Worm (Caenorhabditis elegans) whole organism, L2 larva: Measurements from ENCODE around the gene F07C3.2.

ENCODE experiments used
- C34F6.9 ChIP-seq: fragments of 150-350 bp; optimal IDR thresholded peaks from 2 replicates; lab custom pipeline; 2014; ENCODE audit warnings: missing biosample characterization, missing genetic modification characterization
- F13H6.1 ChIP-seq: sonication (generic microtip); optimal IDR thresholded peaks from 2 replicates; lab custom pipeline; 2016; ENCODE audit warnings: missing genetic modification characterization, missing compliant biosample characterization
- R02D3.7 ChIP-seq: fragments of 150-350 bp; optimal IDR thresholded peaks from 2 replicates; lab custom pipeline; 2014; ENCODE audit warnings: missing biosample characterization, missing genetic modification characterization
- Y55F3AM.14 ChIP-seq: fragments of 200-800 bp; sonication (Bioruptor generic); optimal IDR thresholded peaks from 2 replicates; lab custom pipeline; 2018; ENCODE audit warnings: mild to moderate bottlenecking, missing genetic modification characterization, missing compliant biosample characterization
- alr-1 ChIP-seq: fragments of 150-350 bp; optimal IDR thresholded peaks from 2 replicates; lab custom pipeline; 2014; ENCODE audit warnings: missing biosample characterization, missing genetic modification characterization
- aly-2 ChIP-seq: fragments of 150-350 bp; optimal IDR thresholded peaks from 2 replicates; lab custom pipeline; 2014; ENCODE audit warnings: missing biosample characterization, missing genetic modification characterization
- ama-1 ChIP-seq: fragments of 150-350 bp; optimal IDR thresholded peaks from 2 replicates; lab custom pipeline; 2018; ENCODE audit warnings: inconsistent platforms
- blmp-1 ChIP-seq: sonication (generic microtip); optimal IDR thresholded peaks from 2 replicates; lab custom pipeline; 2017; ENCODE audit warnings: missing genetic modification characterization, mild to moderate bottlenecking, missing compliant biosample characterization, antibody characterized with exemption, moderate library complexity; ENCODE audit not compliant: insufficient read depth
- ceh-82 ChIP-seq: fragments of 150-350 bp; optimal IDR thresholded peaks from 2 replicates; lab custom pipeline; 2014; ENCODE audit warnings: missing biosample characterization, missing genetic modification characterization
- crh-2 ChIP-seq: sonication (generic microtip); optimal IDR thresholded peaks from 2 replicates; lab custom pipeline; 2017; ENCODE audit warnings: missing biosample characterization, missing genetic modification characterization
- dmd-4 ChIP-seq: sonication (generic microtip); optimal IDR thresholded peaks from 2 replicates; lab custom pipeline; 2017; ENCODE audit warnings: missing biosample characterization, missing genetic modification characterization
- egl-27 ChIP-seq: sonication (generic microtip); optimal IDR thresholded peaks from 3 replicates; lab custom pipeline; 2017; ENCODE audit warnings: missing biosample characterization, missing genetic modification reagents, missing genetic modification characterization
- elt-1 ChIP-seq: fragments of 150-350 bp; optimal IDR thresholded peaks from 2 replicates; lab custom pipeline; 2014; ENCODE audit warnings: missing biosample characterization, missing genetic modification characterization
- elt-3 ChIP-seq: sonication (generic microtip); optimal IDR thresholded peaks from 2 replicates; lab custom pipeline; 2017; ENCODE audit warnings: missing biosample characterization, missing genetic modification characterization
- gmeb-1 ChIP-seq: fragments of 150-350 bp; optimal IDR thresholded peaks from 2 replicates; lab custom pipeline; 2014; ENCODE audit warnings: missing biosample characterization, missing genetic modification characterization
- lin-11 ChIP-seq: fragments of 150-350 bp; sonication (generic microtip); optimal IDR thresholded peaks from 2 replicates; lab custom pipeline; 2014; ENCODE audit warnings: missing biosample characterization, missing genetic modification characterization, inconsistent platforms, mixed read lengths
- lin-13 ChIP-seq: fragments of 150-350 bp; optimal IDR thresholded peaks from 2 replicates; lab custom pipeline; 2014; ENCODE audit warnings: missing biosample characterization, missing genetic modification reagents, missing genetic modification characterization
- lin-39 ChIP-seq: fragments of 150-350 bp; optimal IDR thresholded peaks from 2 replicates; lab custom pipeline; 2014; ENCODE audit warnings: missing biosample characterization, missing genetic modification reagents, missing genetic modification characterization
- lsy-2 ChIP-seq, 2 experiments: fragments of 150-350 bp in 1 of 2; sonication (generic microtip) in 1 of 2; optimal IDR thresholded peaks; 2 replicates each; lab custom pipeline; 2014 to 2017; ENCODE audit warnings: missing biosample characterization in 2 of 2, missing genetic modification characterization in 2 of 2
- mab-5 ChIP-seq: fragments of 150-350 bp; optimal IDR thresholded peaks from 2 replicates; lab custom pipeline; 2014; ENCODE audit warnings: missing biosample characterization, missing genetic modification characterization
- mbf-1 ChIP-seq: sonication (generic microtip); optimal IDR thresholded peaks from 2 replicates; lab custom pipeline; 2017; ENCODE audit warnings: missing biosample characterization, missing genetic modification characterization
- mdl-1 ChIP-seq, 2 experiments: fragments of 150-350 bp in 1 of 2; sonication (generic microtip) in 1 of 2; optimal IDR thresholded peaks; 2 replicates each; lab custom pipeline; 2017; ENCODE audit warnings: missing biosample characterization in 2 of 2, missing genetic modification characterization in 2 of 2
- nhr-10 ChIP-seq: sonication (generic microtip); optimal IDR thresholded peaks from 2 replicates; lab custom pipeline; 2017; ENCODE audit warnings: missing biosample characterization, missing genetic modification characterization
- nhr-11 ChIP-seq: fragments of 150-350 bp; optimal IDR thresholded peaks from 2 replicates; lab custom pipeline; 2014; ENCODE audit warnings: missing biosample characterization, missing genetic modification characterization
- nhr-129 ChIP-seq: fragments of 150-350 bp; optimal IDR thresholded peaks from 2 replicates; lab custom pipeline; 2014; ENCODE audit warnings: missing biosample characterization, missing genetic modification characterization
- nhr-21 ChIP-seq: fragments of 150-350 bp; optimal IDR thresholded peaks from 2 replicates; lab custom pipeline; 2014; ENCODE audit warnings: missing biosample characterization, missing genetic modification characterization
- nhr-23 ChIP-seq: fragments of 150-350 bp; optimal IDR thresholded peaks from 2 replicates; lab custom pipeline; 2014; ENCODE audit warnings: missing biosample characterization, missing genetic modification reagents, missing genetic modification characterization
- nhr-237 ChIP-seq: fragments of 150-350 bp; optimal IDR thresholded peaks from 2 replicates; lab custom pipeline; 2014; ENCODE audit warnings: missing biosample characterization, missing genetic modification characterization
- nhr-25 ChIP-seq: fragments of 150-350 bp; sonication (generic microtip); optimal IDR thresholded peaks from 3 replicates; lab custom pipeline; 2014; ENCODE audit warnings: missing biosample characterization, missing genetic modification characterization
- nhr-6 ChIP-seq: fragments of 150-350 bp; optimal IDR thresholded peaks from 2 replicates; lab custom pipeline; 2014; ENCODE audit warnings: missing biosample characterization, missing genetic modification characterization
- nhr-77 ChIP-seq: fragments of 150-350 bp; optimal IDR thresholded peaks from 2 replicates; lab custom pipeline; 2014; ENCODE audit warnings: missing biosample characterization, missing genetic modification characterization
- peb-1 ChIP-seq: fragments of 150-350 bp; optimal IDR thresholded peaks from 2 replicates; lab custom pipeline; 2014; ENCODE audit warnings: missing biosample characterization, missing genetic modification characterization
- sem-4 ChIP-seq: fragments of 150-350 bp; optimal IDR thresholded peaks from 2 replicates; lab custom pipeline; 2014; ENCODE audit warnings: missing biosample characterization, missing genetic modification reagents, missing genetic modification characterization
- skn-1 ChIP-seq: sonication (generic microtip); optimal IDR thresholded peaks from 2 replicates; lab custom pipeline; 2017; ENCODE audit warnings: missing biosample characterization, missing genetic modification characterization
- sma-9 ChIP-seq, 2 experiments: fragments of 150-350 bp in 1 of 2; sonication (generic microtip) in 1 of 2; optimal IDR thresholded peaks; 2 replicates each; lab custom pipeline; 2014 to 2016; ENCODE audit warnings: missing genetic modification characterization in 2 of 2, mild to moderate bottlenecking in 1 of 2, missing biosample characterization in 1 of 2, missing compliant biosample characterization in 1 of 2, missing genetic modification reagents in 1 of 2, moderate library complexity in 1 of 2
- snpc-4 ChIP-seq: fragments of 150-350 bp; optimal IDR thresholded peaks from 2 replicates; lab custom pipeline; 2014; ENCODE audit warnings: missing biosample characterization, missing genetic modification characterization
- unc-39 ChIP-seq: fragments of 150-350 bp; optimal IDR thresholded peaks from 2 replicates; lab custom pipeline; 2014; ENCODE audit warnings: missing biosample characterization, missing genetic modification characterization
- unc-55 ChIP-seq: fragments of 150-350 bp; sonication (generic microtip); optimal IDR thresholded peaks from 3 replicates; lab custom pipeline; 2014; ENCODE audit warnings: missing biosample characterization, missing genetic modification reagents, missing genetic modification characterization
- unc-62 ChIP-seq: fragments of 150-350 bp; optimal IDR thresholded peaks from 2 replicates; lab custom pipeline; 2014; ENCODE audit warnings: missing biosample characterization, missing genetic modification reagents, missing genetic modification characterization
- zag-1 ChIP-seq: fragments of 150-350 bp; optimal IDR thresholded peaks from 2 replicates; lab custom pipeline; 2014; ENCODE audit warnings: missing biosample characterization, missing genetic modification characterization
- ztf-1 ChIP-seq: fragments of 200-800 bp; sonication (Bioruptor generic); conservative IDR thresholded peaks from 2 replicates; pipeline ENCODE4 v1.3.6; 2022; ENCODE audit warnings: missing genetic modification characterization, missing compliant biosample characterization
- ztf-11 ChIP-seq: sonication (generic microtip); optimal IDR thresholded peaks from 2 replicates; lab custom pipeline; 2017; ENCODE audit warnings: missing biosample characterization, missing genetic modification characterization
- ztf-4 ChIP-seq: fragments of 150-350 bp; optimal IDR thresholded peaks from 2 replicates; lab custom pipeline; 2014; ENCODE audit warnings: missing biosample characterization, missing genetic modification characterization

F07C3.2 gene

ce11 chrV:9213554-9213953 is 12.3 kb upstream of the F07C3.2 start, which contains the start of gene mdt-27:
Gene mdt-27 (minus strand): TSS chrV:9213654.
- no peak for TF ChIP-seq ztf-11 (tag; lab: Kevin White, UChicago)
- TF ChIP-seq dmd-4 (tag; lab: Kevin White, UChicago) = no peak
- no peak for TF ChIP-seq lin-39 (tag; lab: Kevin White, UChicago)
- TF ChIP-seq ztf-1 (GFP tag; lab: Robert Waterston, UW) = no peak
- TF ChIP-seq zag-1 (tag; lab: Kevin White, UChicago) = no peak
- TF ChIP-seq nhr-21 (tag; lab: Kevin White, UChicago) = no peak
- TF ChIP-seq blmp-1 (tag; lab: Kevin White, UChicago) = no peak
- TF ChIP-seq nhr-23 (tag; lab: Kevin White, UChicago) = no peak

- no peak for TF ChIP-seq egl-27
- TF ChIP-seq elt-1 (tag; lab: Kevin White, UChicago) = no peak
- TF ChIP-seq lin-11 (tag; lab: Kevin White, UChicago) = no peak
- TF ChIP-seq mdl-1 (tag; optimal IDR thresholded peaks at IDR 0.05; lab: Kevin White, UChicago) = no peak
These were observed 8.7 kb upstream of the F07C3.2 start, which contains the start of gene pacs-1 for ce11 chrV:9217158-9217557. Gene pacs-1 (minus strand): TSS chrV:9217258.

ce11 chrV:9218214-9218613 is 7.7 kb upstream of the F07C3.2 start:
- TF ChIP-seq mab-5 (tag; lab: Kevin White, UChicago) = peak; percentile 72
- peak; percentile 48 for TF ChIP-seq unc-55 (GFP tag; lab: Kevin White, UChicago)
- TF ChIP-seq sma-9 (GFP tag; optimal IDR thresholded peaks at IDR 0.05; lab: Kevin White, UChicago) = peak; percentile 38
- no peak for TF ChIP-seq sma-9 (tag; optimal IDR thresholded peaks at IDR 0.05; lab: Kevin White, UChicago)
- no peak for TF ChIP-seq nhr-77 (tag; lab: Kevin White, UChicago)
- TF ChIP-seq nhr-23 (tag; lab: Kevin White, UChicago) = peak; percentile 45
- TF ChIP-seq aly-2 = no peak
- TF ChIP-seq skn-1 (tag; lab: Kevin White, UChicago) = no peak
- TF ChIP-seq crh-2 (tag; lab: Kevin White, UChicago) = peak; percentile 8

ce11 chrV:9218655-9219389 is 7.1 kb upstream of the F07C3.2 start:
- no peak for TF ChIP-seq Y55F3AM.14 (GFP tag; lab: Kevin White, UChicago)
- no peak for TF ChIP-seq egl-27
- TF ChIP-seq unc-55 (GFP tag; lab: Kevin White, UChicago) = peak; percentile 33
- TF ChIP-seq nhr-10 (tag; lab: Kevin White, UChicago) = no peak
- TF ChIP-seq skn-1 (tag; lab: Kevin White, UChicago) = no peak
- no peak for TF ChIP-seq dmd-4 (tag; lab: Kevin White, UChicago)
- no peak for TF ChIP-seq elt-1 (tag; lab: Kevin White, UChicago)
- peak; percentile 39 for TF ChIP-seq zag-1 (tag; lab: Kevin White, UChicago)
- no peak for TF ChIP-seq ama-1 (lab: Kevin White, UChicago)
- no peak for TF ChIP-seq nhr-77 (tag; lab: Kevin White, UChicago)
- TF ChIP-seq R02D3.7 = no peak
- no peak for TF ChIP-seq elt-3
- TF ChIP-seq unc-62 (GFP tag; lab: Kevin White, UChicago) = peak; percentile 65
- no peak for TF ChIP-seq nhr-25 (tag; lab: Kevin White, UChicago)
- no peak for TF ChIP-seq nhr-237 (tag; lab: Kevin White, UChicago)
- TF ChIP-seq ceh-82 (tag; lab: Kevin White, UChicago) = no peak
- no peak for TF ChIP-seq gmeb-1 (tag; lab: Kevin White, UChicago)
- TF ChIP-seq unc-39 (tag; lab: Kevin White, UChicago) = no peak
- no peak for TF ChIP-seq mbf-1 (tag; lab: Kevin White, UChicago)
- peak; percentile 38 for TF ChIP-seq nhr-129 (tag; lab: Kevin White, UChicago)
- TF ChIP-seq mab-5 (tag; lab: Kevin White, UChicago) = peak; percentile 81
- TF ChIP-seq alr-1 (tag; lab: Kevin White, UChicago) = no peak
- TF ChIP-seq F13H6.1 = peak; percentile 2
- TF ChIP-seq nhr-6 (tag; lab: Kevin White, UChicago) = no peak
- peak; percentile 32 for TF ChIP-seq crh-2 (tag; lab: Kevin White, UChicago)
- no peak for TF ChIP-seq sem-4 (tag; lab: Kevin White, UChicago)
- no peak for TF ChIP-seq lin-13
- peak; percentile 53 for TF ChIP-seq C34F6.9 (tag; lab: Kevin White, UChicago)
- TF ChIP-seq nhr-23 (tag; lab: Kevin White, UChicago) = no peak
- TF ChIP-seq sma-9 (GFP tag; optimal IDR thresholded peaks at IDR 0.05; lab: Kevin White, UChicago) = peak; percentile 71
- TF ChIP-seq sma-9 (tag; optimal IDR thresholded peaks at IDR 0.05; lab: Kevin White, UChicago) = no peak
- TF ChIP-seq aly-2 = no peak
- no peak for TF ChIP-seq blmp-1 (tag; lab: Kevin White, UChicago)
- no peak for TF ChIP-seq nhr-11
- no peak for TF ChIP-seq peb-1 (tag; lab: Kevin White, UChicago)
- TF ChIP-seq nhr-21 (tag; lab: Kevin White, UChicago) = no peak
- TF ChIP-seq ztf-1 (GFP tag; lab: Robert Waterston, UW) = no peak
- peak in 1 of 2 experiments; percentile 53 for TF ChIP-seq lsy-2 (tag; optimal IDR thresholded peaks at IDR 0.05; lab: Kevin White, UChicago)
- TF ChIP-seq ztf-11 (tag; lab: Kevin White, UChicago) = no peak
- TF ChIP-seq snpc-4 (tag; lab: Kevin White, UChicago) = no peak
- TF ChIP-seq ztf-4 = no peak
- peak; percentile 70 for TF ChIP-seq lin-39 (tag; lab: Kevin White, UChicago)
